Fruit fly (Drosophila melanogaster) whole organism, embryonic: ENCODE data around the gene CG5043.
A peak's percentile ranks its signal among the peaks of the same experiment; 100 is the strongest.

Source experiments
- Aef1 ChIP-seq: fragments of 200-800 bp; sonication (Bioruptor generic); IDR thresholded peaks from 3 replicates; pipeline ENCODE4 v1.3.6; 2022; ENCODE audit warnings: missing biosample characterization, missing genetic modification characterization
- Asciz ChIP-seq: fragments of 200-800 bp; sonication (Bioruptor generic); optimal IDR thresholded peaks from 2 replicates; lab custom pipeline; 2017; ENCODE audit warnings: missing biosample characterization, mild to moderate bottlenecking, missing genetic modification characterization, missing genetic modification reagents
- CG12744 ChIP-seq: fragments of 200-800 bp; sonication (Bioruptor generic); optimal IDR thresholded peaks from 2 replicates; lab custom pipeline; 2016; ENCODE audit warnings: missing biosample characterization, missing genetic modification characterization
- CG13296 ChIP-seq: fragments of 200-800 bp; sonication (Bioruptor generic); optimal IDR thresholded peaks from 3 replicates; lab custom pipeline; 2018; ENCODE audit warnings: missing biosample characterization, mild to moderate bottlenecking, missing genetic modification characterization
- CG13775 ChIP-seq: fragments of 200-800 bp; sonication (Bioruptor generic); optimal IDR thresholded peaks from 3 replicates; lab custom pipeline; 2017; ENCODE audit warnings: missing biosample characterization, mild to moderate bottlenecking, missing genetic modification characterization
- CG15269 ChIP-seq: fragments of 200-800 bp; sonication (Bioruptor generic); optimal IDR thresholded peaks from 2 replicates; lab custom pipeline; 2018; ENCODE audit warnings: missing biosample characterization, mild to moderate bottlenecking, missing genetic modification characterization, moderate library complexity
- CG34224 ChIP-seq: fragments of 200-800 bp; sonication (Bioruptor generic); IDR thresholded peaks from 3 replicates; pipeline ENCODE4 v1.3.6; 2022; ENCODE audit warnings: missing biosample characterization, missing genetic modification characterization; ENCODE audit not compliant: partially characterized antibody
- CG3838 ChIP-seq: fragments of 200-800 bp; sonication (Bioruptor generic); optimal IDR thresholded peaks from 3 replicates; lab custom pipeline; 2016; ENCODE audit warnings: missing biosample characterization, missing genetic modification characterization
- CG42726 ChIP-seq: fragments of 200-800 bp; sonication (Bioruptor generic); IDR thresholded peaks from 2 replicates; pipeline ENCODE4 v1.3.6; 2022; ENCODE audit warnings: missing biosample characterization, missing genetic modification characterization; ENCODE audit not compliant: partially characterized antibody
- CG4328 ChIP-seq: fragments of 200-800 bp; sonication (Bioruptor generic); optimal IDR thresholded peaks from 3 replicates; lab custom pipeline; 2017; ENCODE audit warnings: missing biosample characterization, missing genetic modification reagents, missing genetic modification characterization
- CG4404 ChIP-seq: fragments of 200-800 bp; sonication (Bioruptor generic); IDR thresholded peaks from 2 replicates; pipeline ENCODE4 v1.3.6; 2022; ENCODE audit warnings: missing biosample characterization, missing genetic modification characterization
- Camta ChIP-seq: fragments of 200-800 bp; sonication (Bioruptor generic); optimal IDR thresholded peaks from 2 replicates; lab custom pipeline; 2016; ENCODE audit warnings: missing biosample characterization, missing genetic modification characterization
- Dbx ChIP-seq: fragments of 200-800 bp; sonication (Bioruptor generic); IDR thresholded peaks from 3 replicates; pipeline ENCODE4 v1.3.6; 2022; ENCODE audit warnings: missing biosample characterization, missing genetic modification characterization
- Dek ChIP-seq: fragments of 200-800 bp; sonication (Bioruptor generic); optimal IDR thresholded peaks from 3 replicates; lab custom pipeline; 2019; ENCODE audit warnings: missing biosample characterization, mild to moderate bottlenecking, missing genetic modification characterization, moderate library complexity
- Drgx ChIP-seq: fragments of 200-800 bp; sonication (Bioruptor generic); IDR thresholded peaks from 2 replicates; pipeline ENCODE4 v1.3.6; 2022; ENCODE audit warnings: missing biosample characterization, missing genetic modification characterization
- Eip74EF ChIP-seq, 2 experiments: fragments of 200-800 bp in 1 of 2; fragments of >200 bp in 1 of 2; sonication (Bioruptor generic) in 1 of 2; optimal IDR thresholded peaks; 2 replicates each; lab custom pipeline; 2017 to 2019; ENCODE audit warnings: missing biosample characterization in 2 of 2, missing genetic modification characterization in 2 of 2, mild to moderate bottlenecking in 1 of 2, moderate library complexity in 1 of 2
- Ets97D ChIP-seq: fragments of 200-800 bp; sonication (Bioruptor generic); optimal IDR thresholded peaks from 3 replicates; lab custom pipeline; 2016; ENCODE audit warnings: missing biosample characterization, missing genetic modification characterization
- H2.0 ChIP-seq: fragments of 200-800 bp; sonication (Bioruptor generic); IDR thresholded peaks from 2 replicates; pipeline ENCODE4 v1.3.6; 2022; ENCODE audit warnings: missing biosample characterization, missing genetic modification characterization
- Hmr ChIP-seq: fragments of 200-800 bp; sonication (Bioruptor generic); optimal IDR thresholded peaks from 3 replicates; lab custom pipeline; 2017; ENCODE audit warnings: mild to moderate bottlenecking, missing biosample characterization, missing genetic modification reagents, missing genetic modification characterization
- Hr3 ChIP-seq: fragments of 200-800 bp; sonication (Bioruptor generic); optimal IDR thresholded peaks from 3 replicates; lab custom pipeline; 2016; ENCODE audit warnings: missing biosample characterization, missing genetic modification characterization
- Hr39 ChIP-seq: fragments of >200 bp; optimal IDR thresholded peaks from 2 replicates; lab custom pipeline; 2017
- Lhr ChIP-seq: fragments of 200-800 bp; sonication (Bioruptor generic); optimal IDR thresholded peaks from 3 replicates; lab custom pipeline; 2017; ENCODE audit warnings: mild to moderate bottlenecking, missing biosample characterization, missing genetic modification reagents, missing genetic modification characterization
- Lim3 ChIP-seq: fragments of 200-800 bp; sonication (Bioruptor generic); IDR thresholded peaks from 2 replicates; pipeline ENCODE4 v1.3.6; 2022; ENCODE audit warnings: missing biosample characterization, missing genetic modification characterization
- Mes4 ChIP-seq: fragments of 200-800 bp; sonication (Bioruptor generic); optimal IDR thresholded peaks from 2 replicates; lab custom pipeline; 2016; ENCODE audit warnings: missing biosample characterization, missing genetic modification characterization
- Neu2 ChIP-seq: fragments of 200-800 bp; sonication (Bioruptor generic); optimal IDR thresholded peaks from 3 replicates; lab custom pipeline; 2016; ENCODE audit warnings: missing biosample characterization, missing genetic modification characterization, borderline replicate concordance
- Sox102F ChIP-seq: fragments of 200-800 bp; sonication (Bioruptor generic); optimal IDR thresholded peaks from 2 replicates; lab custom pipeline; 2018; ENCODE audit warnings: missing biosample characterization, mild to moderate bottlenecking, missing genetic modification characterization, moderate library complexity
- Sry-β ChIP-seq: fragments of 200-800 bp; sonication (Bioruptor generic); optimal IDR thresholded peaks from 2 replicates; lab custom pipeline; 2018; ENCODE audit warnings: missing biosample characterization, mild to moderate bottlenecking, missing genetic modification characterization, moderate library complexity
- Sry-δ ChIP-seq: fragments of 200-800 bp; sonication (Bioruptor generic); optimal IDR thresholded peaks from 2 replicates; lab custom pipeline; 2016; ENCODE audit warnings: missing biosample characterization, missing genetic modification characterization
- Vsx1 ChIP-seq: fragments of 200-800 bp; sonication (Bioruptor generic); optimal IDR thresholded peaks from 2 replicates; lab custom pipeline; 2017; ENCODE audit warnings: missing biosample characterization, mild to moderate bottlenecking, missing genetic modification characterization, missing genetic modification reagents
- Xrp1 ChIP-seq: fragments of 200-800 bp; sonication (Bioruptor generic); IDR thresholded peaks from 2 replicates; pipeline ENCODE4 v1.3.6; 2022; ENCODE audit warnings: missing biosample characterization, missing genetic modification characterization
- ash1 ChIP-seq: fragments of 200-800 bp; sonication (Bioruptor generic); optimal IDR thresholded peaks from 2 replicates; lab custom pipeline; 2018; ENCODE audit warnings: missing biosample characterization, mild to moderate bottlenecking, missing genetic modification characterization
- cas ChIP-seq: fragments of 200-800 bp; sonication (Bioruptor generic); IDR thresholded peaks from 2 replicates; pipeline ENCODE4 v1.3.6; 2022; ENCODE audit warnings: missing biosample characterization, missing genetic modification characterization
- dan ChIP-seq: fragments of 200-800 bp; sonication (Bioruptor generic); IDR thresholded peaks from 2 replicates; pipeline ENCODE4 v1.3.6; 2022; ENCODE audit warnings: missing biosample characterization, missing genetic modification characterization
- dmrt99B ChIP-seq: fragments of 200-800 bp; sonication (Bioruptor generic); optimal IDR thresholded peaks from 2 replicates; lab custom pipeline; 2018; ENCODE audit warnings: missing biosample characterization, mild to moderate bottlenecking, missing genetic modification characterization, moderate library complexity
- dysf ChIP-seq: fragments of 200-800 bp; sonication (Bioruptor generic); IDR thresholded peaks from 3 replicates; pipeline ENCODE4 v1.3.6; 2022; ENCODE audit warnings: missing biosample characterization, missing genetic modification characterization
- ems ChIP-seq: fragments of 200-800 bp; sonication (Bioruptor generic); optimal IDR thresholded peaks from 3 replicates; lab custom pipeline; 2016; ENCODE audit warnings: missing biosample characterization, missing genetic modification characterization
- gsb ChIP-seq: fragments of 200-800 bp; sonication (Bioruptor generic); IDR thresholded peaks from 2 replicates; pipeline ENCODE4 v1.3.6; 2022; ENCODE audit warnings: missing biosample characterization, missing genetic modification characterization
- gsb-n ChIP-seq: fragments of 200-800 bp; sonication (Bioruptor generic); optimal IDR thresholded peaks from 3 replicates; lab custom pipeline; 2018; ENCODE audit warnings: missing biosample characterization, mild to moderate bottlenecking, missing genetic modification characterization
- hkb ChIP-seq, 2 experiments: fragments of 200-800 bp in 1 of 2; fragments of >200 bp in 1 of 2; sonication (Bioruptor generic) in 1 of 2; IDR thresholded peaks in 1 of 2; optimal IDR thresholded peaks in 1 of 2; 2 replicates each; pipeline versions ENCODE4 v1.3.6 to Lab custom; 2017 to 2022; ENCODE audit warnings: missing biosample characterization in 1 of 2, missing genetic modification characterization in 1 of 2
- kah ChIP-seq: fragments of 200-800 bp; sonication (Bioruptor generic); optimal IDR thresholded peaks from 2 replicates; lab custom pipeline; 2018; ENCODE audit warnings: missing biosample characterization, mild to moderate bottlenecking, missing genetic modification characterization
- ken ChIP-seq: fragments of 200-800 bp; sonication (Bioruptor generic); IDR thresholded peaks from 3 replicates; pipeline ENCODE4 v1.3.6; 2022; ENCODE audit warnings: missing biosample characterization, missing genetic modification characterization
- lab ChIP-seq: fragments of 200-800 bp; sonication (Bioruptor generic); optimal IDR thresholded peaks from 3 replicates; lab custom pipeline; 2017; ENCODE audit warnings: missing biosample characterization, missing genetic modification characterization, mild to moderate bottlenecking, moderate library complexity, missing genetic modification reagents
- maf-S ChIP-seq: fragments of 200-800 bp; sonication (Bioruptor generic); optimal IDR thresholded peaks from 2 replicates; lab custom pipeline; 2016; ENCODE audit warnings: missing biosample characterization, missing genetic modification characterization
- mirr ChIP-seq: fragments of 200-800 bp; sonication (Bioruptor generic); optimal IDR thresholded peaks from 3 replicates; lab custom pipeline; 2018; ENCODE audit warnings: missing biosample characterization, mild to moderate bottlenecking, missing genetic modification characterization
- pan ChIP-seq, 4 experiments: fragments of >200 bp in 3 of 4; fragments of 200-800 bp in 1 of 4; sonication (Bioruptor generic) in 1 of 4; optimal IDR thresholded peaks in 3 of 4; IDR thresholded peaks in 1 of 4; 2 replicates each; pipeline versions ENCODE4 v1.3.6 to Lab custom; 2017 to 2022; ENCODE audit warnings: missing biosample characterization in 2 of 4, missing genetic modification characterization in 2 of 4, mixed read lengths in 1 of 4
- peb ChIP-seq: fragments of 200-800 bp; sonication (Bioruptor generic); IDR thresholded peaks from 2 replicates; pipeline ENCODE4 v1.3.6; 2022; ENCODE audit warnings: missing biosample characterization, missing genetic modification characterization
- pho ChIP-seq: fragments of 200-800 bp; sonication (Bioruptor generic); optimal IDR thresholded peaks from 2 replicates; lab custom pipeline; 2016; ENCODE audit warnings: missing biosample characterization, missing genetic modification characterization
- ranshi ChIP-seq: fragments of 200-800 bp; sonication (Bioruptor generic); IDR thresholded peaks from 2 replicates; pipeline ENCODE4 v1.3.6; 2022; ENCODE audit warnings: missing biosample characterization, missing genetic modification characterization
- ro ChIP-seq: fragments of 200-800 bp; sonication (Bioruptor generic); IDR thresholded peaks from 2 replicates; pipeline ENCODE4 v1.3.6; 2022; ENCODE audit warnings: missing biosample characterization, missing genetic modification characterization
- sisA ChIP-seq: fragments of 200-800 bp; sonication (Bioruptor generic); IDR thresholded peaks from 2 replicates; pipeline ENCODE4 v1.3.6; 2022; ENCODE audit warnings: missing biosample characterization, missing genetic modification characterization

CG5043 gene

dm6 chr2L:17421366-17421765 lies 12.3 kb upstream of the CG5043 start (continued):
- TF ChIP-seq Sry-β (GFP tag; lab: Kevin White, UChicago) (no peak), Hr39 (no peak), H2.0 (GFP tag; lab: Robert Waterston, UW) (no peak), ranshi (GFP tag; lab: Robert Waterston, UW) (no peak), ro (GFP tag; lab: Robert Waterston, UW) (no peak), ems (GFP tag; lab: Kevin White, UChicago) (no peak), kah (no peak), CG3838 (no peak), Vsx1 (GFP tag; lab: Kevin White, UChicago) (no peak), lab (GFP tag; lab: Kevin White, UChicago) (peak; percentile 57), Hmr (GFP tag; lab: Kevin White, UChicago) (peak; percentile 35), CG13775 (peak; percentile 12), peb (GFP tag; lab: Robert Waterston, UW) (no peak), CG15269 (tag; lab: Kevin White, UChicago) (no peak), Eip74EF (GFP tag; optimal IDR thresholded peaks at IDR 0.05; lab: Kevin White, UChicago) (no peak), gsb (GFP tag; lab: Robert Waterston, UW) (no peak), pan (optimal IDR thresholded peaks at IDR 0.05; lab: Kevin White, UChicago) (no peak), pan (GFP tag; optimal IDR thresholded peaks at IDR 0.05 in 1 of 2, IDR thresholded peaks at IDR 0.05 in 1 of 2) (peak in 1 of 2 experiments; percentile 44), Sry-δ (no peak), ken (no peak), Ets97D (GFP tag; lab: Kevin White, UChicago) (no peak), pho (GFP tag; lab: Kevin White, UChicago) (no peak), Dbx (no peak), maf-S (no peak), Lhr (GFP tag; lab: Kevin White, UChicago) (no peak), CG4328 (GFP tag; lab: Kevin White, UChicago) (no peak), dmrt99B (peak; percentile 48), CG4404 (GFP tag; lab: Robert Waterston, UW) (peak; percentile 25; the same call in 1 of the 2 replicates), gsb-n (tag; lab: Kevin White, UChicago) (no peak), Asciz (GFP tag; lab: Kevin White, UChicago) (no peak), CG12744 (no peak), ash1 (GFP tag; lab: Kevin White, UChicago) (no peak), mirr (GFP tag; lab: Kevin White, UChicago) (no peak), Camta (GFP tag; lab: Kevin White, UChicago) (no peak), sisA (GFP tag; lab: Robert Waterston, UW) (peak; percentile 45), hkb (optimal IDR thresholded peaks at IDR 0.05; lab: Kevin White, UChicago) (no peak), hkb (GFP tag; IDR thresholded peaks at IDR 0.05; lab: Robert Waterston, UW) (no peak), Sox102F (peak; percentile 60), Dek (tag; lab: Kevin White, UChicago) (peak; percentile 1), CG42726 (GFP tag; lab: Robert Waterston, UW) (no peak), Drgx (GFP tag; lab: Robert Waterston, UW) (0 out of 2 replicates have a peak, but pooled peaks have one; percentile 34), CG13296 (peak; percentile 3), Aef1 (GFP tag; lab: Robert Waterston, UW) (0 out of 3 replicates have a peak, but pooled peaks have one; percentile 20), cas (no peak), dysf (GFP tag; lab: Robert Waterston, UW) (no peak), Neu2 (GFP tag; lab: Kevin White, UChicago) (no peak), dan (GFP tag; lab: Robert Waterston, UW) (no peak), CG34224 (GFP tag; lab: Robert Waterston, UW) (no peak), Lim3 (GFP tag; lab: Robert Waterston, UW) (no peak), Xrp1 (GFP tag; lab: Robert Waterston, UW) (no peak; the same call in 1 of the 2 replicates), Hr3 (GFP tag; lab: Kevin White, UChicago) (peak; percentile 3), Mes4 (GFP tag; lab: Kevin White, UChicago) (no peak)
